Worm (Caenorhabditis elegans): ENCODE measurements around the gene cyp-25A2.
A peak's percentile ranks its signal among the peaks of the same experiment; 100 is the strongest.

The cyp-25A2 gene

ce11 chrIII:3809008-3809407 lies 26.0 kb upstream of the cyp-25A2 start, which contains the start of gene toh-1:
Gene toh-1 (minus strand): TSS chrIII:3809030.
- no peak for TF ChIP-seq ceh-36 (tag; optimal IDR thresholded peaks at IDR 0.05)
- no peak for TF ChIP-seq pes-1 (GFP tag; IDR thresholded peaks at IDR 0.05)

- TF ChIP-seq ceh-36 (tag; optimal IDR thresholded peaks at IDR 0.05) = peak; percentile 59
- TF ChIP-seq hmg-4 (GFP tag; optimal IDR thresholded peaks at IDR 0.05) = no peak
Observed at ce11 chrIII:3811375-3811924, 23.6 kb upstream of the cyp-25A2 start.

ce11 chrIII:3812369-3812993 lies 22.5 kb upstream of the cyp-25A2 start:
- no peak for TF ChIP-seq sea-1 (GFP tag; conservative IDR thresholded peaks at IDR 0.05)
- TF ChIP-seq B0310.2 (tag; optimal IDR thresholded peaks at IDR 0.05) = peak; percentile 2

- no peak for TF ChIP-seq F13C5.2 (tag; optimal IDR thresholded peaks at IDR 0.05)
Observed at ce11 chrIII:3814421-3814820, 20.6 kb upstream of the cyp-25A2 start.

- TF ChIP-seq scrt-1 (GFP tag; IDR thresholded peaks at IDR 0.05) (no peak), sea-1 (GFP tag; conservative IDR thresholded peaks at IDR 0.05) (no peak), aly-1 (tag; optimal IDR thresholded peaks at IDR 0.05) (no peak), tbx-37 (GFP tag; conservative IDR thresholded peaks at IDR 0.05) (no peak), B0310.2 (tag; optimal IDR thresholded peaks at IDR 0.05) (no peak), ama-1 (optimal IDR thresholded peaks at IDR 0.05) (no peak), hmbx-1 (tag; optimal IDR thresholded peaks at IDR 0.05) (no peak), tbx-11 (GFP tag; IDR thresholded peaks at IDR 0.05) (no peak), F13C5.2 (tag; optimal IDR thresholded peaks at IDR 0.05) (no peak), tra-4 (tag; optimal IDR thresholded peaks at IDR 0.05) (no peak), ceh-36 (tag; optimal IDR thresholded peaks at IDR 0.05) (no peak), ceh-13 (GFP tag; optimal IDR thresholded peaks at IDR 0.05) (no peak), hmg-4 (GFP tag; optimal IDR thresholded peaks at IDR 0.05) (no peak)
Observed at ce11 chrIII:3819579-3819978, 15.4 kb upstream of the cyp-25A2 start, which contains the start of gene dpy-27. Gene dpy-27 (minus strand): TSS chrIII:3819679.

ce11 chrIII:3820134-3820533 lies 14.9 kb upstream of the cyp-25A2 start:
- peak; percentile 20 for TF ChIP-seq F13C5.2 (tag; optimal IDR thresholded peaks at IDR 0.05)
- no peak for TF ChIP-seq sea-1 (GFP tag; conservative IDR thresholded peaks at IDR 0.05)
- peak; percentile 74 for TF ChIP-seq hmg-4 (GFP tag; optimal IDR thresholded peaks at IDR 0.05)
- peak; percentile 36 for TF ChIP-seq aly-1 (tag; optimal IDR thresholded peaks at IDR 0.05)

- TF ChIP-seq scrt-1 (GFP tag; IDR thresholded peaks at IDR 0.05) = no peak
- no peak for TF ChIP-seq ets-7 (tag; optimal IDR thresholded peaks at IDR 0.05)
- TF ChIP-seq hmg-4 (GFP tag; optimal IDR thresholded peaks at IDR 0.05) = no peak
- no peak for TF ChIP-seq ceh-36 (tag; optimal IDR thresholded peaks at IDR 0.05)
- TF ChIP-seq F13C5.2 (tag; optimal IDR thresholded peaks at IDR 0.05) = no peak
- no peak for TF ChIP-seq hmbx-1 (tag; optimal IDR thresholded peaks at IDR 0.05)
- TF ChIP-seq aly-1 (tag; optimal IDR thresholded peaks at IDR 0.05) = no peak
- no peak for TF ChIP-seq ceh-13 (GFP tag; optimal IDR thresholded peaks at IDR 0.05)
Observed at ce11 chrIII:3821969-3822453, 13.0 kb upstream of the cyp-25A2 start, which contains the start of gene amx-1. Gene amx-1 (plus strand): TSS chrIII:3822403.

- TF ChIP-seq tbx-37 (GFP tag; conservative IDR thresholded peaks at IDR 0.05) = no peak
- no peak for TF ChIP-seq ama-1 (optimal IDR thresholded peaks at IDR 0.05)
- TF ChIP-seq pes-1 (GFP tag; IDR thresholded peaks at IDR 0.05) = no peak
- no peak for TF ChIP-seq ets-7 (tag; optimal IDR thresholded peaks at IDR 0.05)
- TF ChIP-seq ceh-36 (tag; optimal IDR thresholded peaks at IDR 0.05) = no peak
- TF ChIP-seq aly-1 (tag; optimal IDR thresholded peaks at IDR 0.05) = no peak
- TF ChIP-seq hnd-1 (tag; optimal IDR thresholded peaks at IDR 0.05) = no peak
- TF ChIP-seq scrt-1 (GFP tag; IDR thresholded peaks at IDR 0.05) = no peak
- no peak for TF ChIP-seq B0310.2 (tag; optimal IDR thresholded peaks at IDR 0.05)
- no peak for TF ChIP-seq sea-1 (GFP tag; conservative IDR thresholded peaks at IDR 0.05)
- TF ChIP-seq flt-1 (GFP tag; IDR thresholded peaks at IDR 0.05) = no peak
- TF ChIP-seq tbx-11 (GFP tag; IDR thresholded peaks at IDR 0.05) = no peak
- TF ChIP-seq tra-4 (tag; optimal IDR thresholded peaks at IDR 0.05) = no peak
- TF ChIP-seq F13C5.2 (tag; optimal IDR thresholded peaks at IDR 0.05) = no peak
- no peak for TF ChIP-seq ceh-13 (GFP tag; optimal IDR thresholded peaks at IDR 0.05)
- TF ChIP-seq hmbx-1 (tag; optimal IDR thresholded peaks at IDR 0.05) = no peak
- no peak for TF ChIP-seq hmg-4 (GFP tag; optimal IDR thresholded peaks at IDR 0.05)
Observed at ce11 chrIII:3829105-3829504, 5.9 kb upstream of the cyp-25A2 start, which contains the start of gene cnnm-5. Gene cnnm-5 (minus strand): TSS chrIII:3829205.

ce11 chrIII:3831381-3831780 lies 3.6 kb upstream of the cyp-25A2 start, which contains the start of gene C36A4.10:
Gene C36A4.10 (minus strand): TSS chrIII:3831481.
- no peak for TF ChIP-seq B0310.2 (tag; optimal IDR thresholded peaks at IDR 0.05)
- no peak for TF ChIP-seq sea-1 (GFP tag; conservative IDR thresholded peaks at IDR 0.05)
- TF ChIP-seq flt-1 (GFP tag; IDR thresholded peaks at IDR 0.05) = no peak
- TF ChIP-seq ama-1 (optimal IDR thresholded peaks at IDR 0.05) = no peak
- no peak for TF ChIP-seq tra-4 (tag; optimal IDR thresholded peaks at IDR 0.05)
- TF ChIP-seq aly-1 (tag; optimal IDR thresholded peaks at IDR 0.05) = no peak
- no peak for TF ChIP-seq tbx-37 (GFP tag; conservative IDR thresholded peaks at IDR 0.05)
- no peak for TF ChIP-seq pes-1 (GFP tag; IDR thresholded peaks at IDR 0.05)
- TF ChIP-seq hmg-4 (GFP tag; optimal IDR thresholded peaks at IDR 0.05) = no peak
- TF ChIP-seq scrt-1 (GFP tag; IDR thresholded peaks at IDR 0.05) = no peak
- no peak for TF ChIP-seq F13C5.2 (tag; optimal IDR thresholded peaks at IDR 0.05)
